Worm (Caenorhabditis elegans): Measurements from ENCODE around the gene Y57G11C.36.

The Y57G11C.36 gene

ce11 chrIV:14769218-14769835, 4.3 kb downstream of the Y57G11C.36 start, which contains the start of gene Y57G11C.43:
TSS of gene Y57G11C.43 (plus strand) at chrIV:14769441.
- no peak for TF ChIP-seq lsy-27 (tag; optimal IDR thresholded peaks at IDR 0.05; ENCODE audit: borderline replicate concordance, insufficient read depth)
- TF ChIP-seq lsl-1 (GFP tag; optimal IDR thresholded peaks at IDR 0.05): peak; percentile 2
- TF ChIP-seq Y56A3A.18 (GFP tag; IDR thresholded peaks at IDR 0.05): no peak
- TF ChIP-seq ceh-100 (GFP tag; IDR thresholded peaks at IDR 0.05): no peak
- peak; percentile 28 for TF ChIP-seq unc-130 (GFP tag; optimal IDR thresholded peaks at IDR 0.05)
- TF ChIP-seq tlf-1 (GFP tag; optimal IDR thresholded peaks at IDR 0.05): peak; percentile 22
- peak; percentile 51 for TF ChIP-seq snpc-1.3 (tag; optimal IDR thresholded peaks at IDR 0.05; ENCODE audit: insufficient read depth)
- TF ChIP-seq lin-54 (GFP tag; optimal IDR thresholded peaks at IDR 0.05): peak; percentile 21
- TF ChIP-seq cebp-1 (GFP tag; IDR thresholded peaks at IDR 0.05): no peak
- peak; percentile 21 for TF ChIP-seq cebp-1 (tag; optimal IDR thresholded peaks at IDR 0.05)
- TF ChIP-seq tbx-9 (tag; optimal IDR thresholded peaks at IDR 0.05; ENCODE audit: borderline replicate concordance): no peak
- peak; percentile 59; the same call in 1 of the 2 replicates for TF ChIP-seq Y53G8AR.9 (GFP tag; conservative IDR thresholded peaks at IDR 0.05)
- no peak for TF ChIP-seq snpc-4 (GFP tag; optimal IDR thresholded peaks at IDR 0.05)
- peak in 3 of 4 experiments; percentile 25 to 92 (median 76) for TF ChIP-seq snpc-4 (tag; optimal IDR thresholded peaks at IDR 0.05)
- no peak for TF ChIP-seq T07F8.4 (tag; optimal IDR thresholded peaks at IDR 0.05)
- no peak for TF ChIP-seq K12H6.12 (tag; optimal IDR thresholded peaks at IDR 0.05)
- TF ChIP-seq ztf-3 (GFP tag; optimal IDR thresholded peaks at IDR 0.05): no peak
- no peak for TF ChIP-seq let-526 (GFP tag; IDR thresholded peaks at IDR 0.05)
- TF ChIP-seq tbp1 (GFP tag; optimal IDR thresholded peaks at IDR 0.05): peak; percentile 26
- no peak for TF ChIP-seq nhr-80 (tag; optimal IDR thresholded peaks at IDR 0.05)
- TF ChIP-seq nhr-179 (tag; optimal IDR thresholded peaks at IDR 0.05): no peak
- TF ChIP-seq B0035.1 (tag; optimal IDR thresholded peaks at IDR 0.05): no peak
- peak; percentile 56 for TF ChIP-seq madf-6 (GFP tag; IDR thresholded peaks at IDR 0.05)
- TF ChIP-seq ama-1 (optimal IDR thresholded peaks at IDR 0.05): no peak
- TF ChIP-seq ama-1 (GFP tag; optimal IDR thresholded peaks at IDR 0.05): peak; percentile 11 to 37
- 0 out of 2 replicates have a peak, but pooled peaks have one; percentile 31 for TF ChIP-seq B0336.3 (GFP tag; IDR thresholded peaks at IDR 0.05)
- TF ChIP-seq hsf-1 (GFP tag; IDR thresholded peaks at IDR 0.05): 0 out of 2 replicates have a peak, but pooled peaks have one; percentile 23
- TF ChIP-seq pbrm-1 (GFP tag; IDR thresholded peaks at IDR 0.05): 0 out of 2 replicates have a peak, but pooled peaks have one; percentile 16
- no peak for TF ChIP-seq die-1 (tag; optimal IDR thresholded peaks at IDR 0.05)
- TF ChIP-seq F49E8.2 (tag; optimal IDR thresholded peaks at IDR 0.05; ENCODE audit: insufficient read depth): no peak
- TF ChIP-seq hmg-1.2 (GFP tag; IDR thresholded peaks at IDR 0.05): peak; percentile 27; the same call in 1 of the 2 replicates
- no peak for TF ChIP-seq F22D6.2 (tag; optimal IDR thresholded peaks at IDR 0.05)
- no peak for TF ChIP-seq sdz-38 (tag; optimal IDR thresholded peaks at IDR 0.05)
- TF ChIP-seq F33H1.4 (GFP tag; IDR thresholded peaks at IDR 0.05): no peak
- TF ChIP-seq ceh-58 (GFP tag; IDR thresholded peaks at IDR 0.05): no peak
- TF ChIP-seq snpc-3.4 (tag; optimal IDR thresholded peaks at IDR 0.05): peak; percentile 6
- no peak for TF ChIP-seq ets-4 (GFP tag; optimal IDR thresholded peaks at IDR 0.05)
- 0 out of 2 replicates have a peak, but pooled peaks have one; percentile 31 for TF ChIP-seq D2030.7 (GFP tag; IDR thresholded peaks at IDR 0.05)
- TF ChIP-seq nfyb-1 (GFP tag; IDR thresholded peaks at IDR 0.05): 0 out of 2 replicates have a peak, but pooled peaks have one; percentile 25
- TF ChIP-seq ztf-25 (GFP tag; IDR thresholded peaks at IDR 0.05): no peak
- peak; percentile 16 for TF ChIP-seq xnd-1 (tag; optimal IDR thresholded peaks at IDR 0.05)
- TF ChIP-seq attf-6 (GFP tag; IDR thresholded peaks at IDR 0.05): peak; percentile 95
- no peak for TF ChIP-seq rpc-1 (optimal IDR thresholded peaks at IDR 0.05)
- no peak for TF ChIP-seq rpc-1 (tag; optimal IDR thresholded peaks at IDR 0.05)
- TF ChIP-seq mxl-1 (tag; optimal IDR thresholded peaks at IDR 0.05): no peak
- no peak for TF ChIP-seq C17E4.6 (GFP tag; IDR thresholded peaks at IDR 0.05)
- peak; percentile 55 for TF ChIP-seq ekl-4 (GFP tag; IDR thresholded peaks at IDR 0.05)
- peak; percentile 34 for TF ChIP-seq athp-1 (tag; optimal IDR thresholded peaks at IDR 0.05)
